Fruit fly (Drosophila melanogaster): ENCODE results near the gene B52.

The B52 gene

DNA sequence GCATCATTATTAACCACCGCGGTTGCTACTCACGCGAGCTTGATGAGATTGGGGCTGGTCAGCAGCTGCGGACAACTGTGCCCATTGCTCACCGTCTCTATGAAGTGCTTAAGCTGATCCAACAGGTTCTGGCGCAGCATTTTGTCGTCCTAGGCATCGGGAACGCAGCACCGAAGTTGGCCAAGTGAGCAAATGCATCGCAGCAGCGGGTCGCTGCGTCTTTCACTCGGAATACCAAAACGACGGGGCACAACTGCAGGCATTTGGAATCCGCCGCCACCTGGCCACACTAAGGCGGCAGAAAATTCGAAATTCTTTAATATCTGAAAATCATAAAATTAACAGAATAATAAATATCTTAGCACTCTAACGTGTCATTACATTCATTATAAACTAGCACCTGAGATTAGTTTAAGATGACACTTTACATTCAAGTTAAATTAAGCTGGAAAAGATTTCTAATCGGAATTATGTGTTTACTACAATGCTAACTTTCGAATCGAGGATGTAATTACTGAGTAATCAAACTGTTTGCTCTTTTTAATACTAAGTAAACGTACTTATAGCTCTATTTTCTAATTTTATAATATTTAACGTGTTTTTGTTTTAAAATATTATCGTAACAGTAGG lies 22.0 kb downstream of the B52 start (continued):
- TF ChIP-seq Kr (GFP tag; optimal IDR thresholded peaks at IDR 0.05) (no peak), CG4282 (GFP tag; optimal IDR thresholded peaks at IDR 0.05) (no peak), CG6175 (GFP tag; IDR thresholded peaks at IDR 0.05) (no peak), bigmax (GFP tag; optimal IDR thresholded peaks at IDR 0.05) (no peak), sd (tag; optimal IDR thresholded peaks at IDR 0.05) (no peak), disco-r (GFP tag; optimal IDR thresholded peaks at IDR 0.05) (no peak), Lhr (GFP tag; optimal IDR thresholded peaks at IDR 0.05) (peak; percentile 23), Opbp (GFP tag; IDR thresholded peaks at IDR 0.05; ENCODE audit: partially characterized antibody) (no peak), CG18262 (tag; optimal IDR thresholded peaks at IDR 0.05) (no peak), bsh (GFP tag; optimal IDR thresholded peaks at IDR 0.05) (peak in 1 of 2 experiments; percentile 2), CG1024 (GFP tag; IDR thresholded peaks at IDR 0.05) (no peak), ci (GFP tag; IDR thresholded peaks at IDR 0.05) (peak; percentile 41; the same call in 1 of the 3 replicates), CG32532 (GFP tag; IDR thresholded peaks at IDR 0.05) (no peak), sug (tag; optimal IDR thresholded peaks at IDR 0.05) (no peak), cas (GFP tag; IDR thresholded peaks at IDR 0.05) (no peak), chm (GFP tag; IDR thresholded peaks at IDR 0.05) (no peak; the same call in 1 of the 2 replicates), pum (GFP tag; optimal IDR thresholded peaks at IDR 0.05) (no peak), tna (GFP tag; IDR thresholded peaks at IDR 0.05; ENCODE audit: partially characterized antibody) (0 out of 2 replicates have a peak, but pooled peaks have one; percentile 31), CG14050 (GFP tag; IDR thresholded peaks at IDR 0.05) (no peak), gt (GFP tag; IDR thresholded peaks at IDR 0.05) (no peak), Dll (GFP tag; IDR thresholded peaks at IDR 0.05; ENCODE audit: partially characterized antibody) (no peak), grn (GFP tag; optimal IDR thresholded peaks at IDR 0.05) (no peak), ac (GFP tag; optimal IDR thresholded peaks at IDR 0.05) (no peak), CG4617 (GFP tag; optimal IDR thresholded peaks at IDR 0.05; ENCODE audit: borderline replicate concordance) (peak; percentile 38), CG12155 (GFP tag; optimal IDR thresholded peaks at IDR 0.05) (no peak), slbo (GFP tag; IDR thresholded peaks at IDR 0.05) (0 out of 2 replicates have a peak, but pooled peaks have one; percentile 14), nom (GFP tag; optimal IDR thresholded peaks at IDR 0.05) (peak; percentile 33), wek (GFP tag; optimal IDR thresholded peaks at IDR 0.05) (no peak), CG1233 (GFP tag; optimal IDR thresholded peaks at IDR 0.05) (no peak), CG4424 (GFP tag; optimal IDR thresholded peaks at IDR 0.05) (no peak), tio (GFP tag; optimal IDR thresholded peaks at IDR 0.05) (no peak), CG11723 (GFP tag; optimal IDR thresholded peaks at IDR 0.05) (no peak)

DNA sequence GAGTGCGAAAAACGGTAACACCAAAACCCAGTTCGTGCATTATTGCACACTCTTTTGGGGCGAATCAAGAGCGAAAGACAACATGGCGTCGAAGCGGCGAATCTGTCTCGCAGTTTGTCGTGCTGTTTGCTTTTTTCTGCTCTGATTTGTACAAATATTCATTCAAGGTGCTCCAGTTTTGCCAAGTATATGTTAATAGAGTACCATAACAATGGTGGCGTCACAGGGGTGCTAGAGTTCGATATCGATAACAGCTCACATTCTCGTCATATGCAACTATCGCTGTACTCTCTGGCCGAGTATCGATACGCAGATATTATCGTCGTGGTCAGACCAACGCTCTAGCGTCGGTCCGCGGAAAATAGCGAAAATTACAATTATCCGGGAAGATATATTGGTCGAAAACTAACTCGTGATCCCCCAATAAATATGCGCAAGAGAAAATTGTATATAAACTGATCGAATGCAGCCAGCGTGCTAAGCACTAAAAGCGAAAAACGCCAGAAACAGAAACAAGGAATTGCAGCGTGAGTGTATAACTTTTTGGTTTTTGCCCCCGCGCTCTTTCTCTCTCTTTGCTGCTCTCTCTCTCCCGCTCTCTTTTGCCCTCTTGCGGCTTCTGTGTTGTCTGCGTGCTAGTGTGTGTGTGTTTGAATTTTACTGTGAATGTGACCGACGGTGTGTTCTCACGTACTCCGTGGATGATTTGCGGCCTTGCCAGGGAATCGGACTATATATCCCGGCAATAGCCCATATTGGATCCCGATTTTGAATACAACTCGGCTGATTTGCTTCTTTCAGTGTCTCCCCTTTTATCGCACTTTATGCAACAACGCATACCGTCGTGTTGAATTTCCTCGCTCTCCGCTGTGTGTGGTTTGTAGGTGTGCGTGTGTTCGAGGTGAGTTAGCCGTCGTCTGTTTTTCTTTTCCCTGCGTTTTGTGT lies 22.8 kb downstream of the B52 start, which contains the start of gene flfl:
flfl (plus strand) TSS at position 298 of the 945 bp plus-strand sequence.
- TF ChIP-seq CG17385 (GFP tag; optimal IDR thresholded peaks at IDR 0.05) (no peak), Taf1 (GFP tag; IDR thresholded peaks at IDR 0.05) (no peak), CG4617 (GFP tag; optimal IDR thresholded peaks at IDR 0.05; ENCODE audit: borderline replicate concordance) (peak; percentile 57), luna (GFP tag; optimal IDR thresholded peaks at IDR 0.05) (no peak), Oli (tag; optimal IDR thresholded peaks at IDR 0.05) (no peak), grn (GFP tag; optimal IDR thresholded peaks at IDR 0.05) (no peak), lab (GFP tag; optimal IDR thresholded peaks at IDR 0.05) (peak; percentile 35), pnt (GFP tag; optimal IDR thresholded peaks at IDR 0.05) (no peak), Rfx (GFP tag; IDR thresholded peaks at IDR 0.05) (no peak), sim (GFP tag; IDR thresholded peaks at IDR 0.05) (no peak), wdn (GFP tag; IDR thresholded peaks at IDR 0.05) (no peak), fd96Cb (tag; optimal IDR thresholded peaks at IDR 0.05) (no peak), tap (tag; optimal IDR thresholded peaks at IDR 0.05) (no peak), NK7.1 (GFP tag; optimal IDR thresholded peaks at IDR 0.05) (no peak), eyg (GFP tag; optimal IDR thresholded peaks at IDR 0.05) (peak; percentile 3), pita (GFP tag; optimal IDR thresholded peaks at IDR 0.05) (no peak), CG17359 (tag; optimal IDR thresholded peaks at IDR 0.05) (no peak), CG34376 (GFP tag; optimal IDR thresholded peaks at IDR 0.05) (peak; percentile 54), Med (GFP tag) (peak; percentile 90)
